Worm (Caenorhabditis elegans): Measurements from ENCODE around the gene set-3.

Gene set-3

DNA sequence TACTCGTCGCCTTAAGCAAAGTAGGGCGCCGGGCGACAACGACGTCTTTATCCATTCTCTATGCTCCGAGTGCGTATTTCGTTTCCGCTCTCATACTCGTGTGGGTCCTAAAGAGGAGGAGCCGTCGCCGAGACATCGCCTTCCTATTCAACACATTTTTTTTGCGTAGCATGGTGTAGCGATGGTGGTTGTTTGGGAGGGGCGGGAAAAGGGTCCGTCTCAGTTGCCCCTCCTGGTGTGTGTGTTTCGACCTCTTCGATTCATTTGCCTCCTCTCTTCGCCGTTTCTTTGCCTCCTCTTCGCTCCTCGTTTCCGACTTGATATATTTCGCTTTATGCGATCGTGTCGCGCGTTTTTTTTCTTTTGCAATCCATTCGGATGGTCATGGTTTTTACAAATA is 7.4 kb upstream of the set-3 start:
- TF ChIP-seq nhr-77 (tag; optimal IDR thresholded peaks at IDR 0.05) (no peak), mbf-1 (tag; optimal IDR thresholded peaks at IDR 0.05) (no peak), nhr-11 (tag; optimal IDR thresholded peaks at IDR 0.05) (no peak), peb-1 (tag; optimal IDR thresholded peaks at IDR 0.05) (no peak), unc-55 (GFP tag; optimal IDR thresholded peaks at IDR 0.05) (no peak), mab-5 (tag; optimal IDR thresholded peaks at IDR 0.05) (no peak), ztf-11 (tag; optimal IDR thresholded peaks at IDR 0.05) (no peak), aly-2 (tag; optimal IDR thresholded peaks at IDR 0.05) (no peak), zag-1 (tag; optimal IDR thresholded peaks at IDR 0.05) (no peak), nhr-10 (tag; optimal IDR thresholded peaks at IDR 0.05) (no peak), R02D3.7 (tag; optimal IDR thresholded peaks at IDR 0.05) (no peak), ztf-1 (GFP tag; conservative IDR thresholded peaks at IDR 0.05) (no peak), ZK546.5 (tag; optimal IDR thresholded peaks at IDR 0.05) (no peak), ama-1 (optimal IDR thresholded peaks at IDR 0.05) (no peak), sma-9 (GFP tag; optimal IDR thresholded peaks at IDR 0.05) (no peak), sma-9 (tag; optimal IDR thresholded peaks at IDR 0.05) (no peak), C34F6.9 (tag; optimal IDR thresholded peaks at IDR 0.05) (no peak), Y55F3AM.14 (GFP tag; optimal IDR thresholded peaks at IDR 0.05) (no peak), unc-39 (tag; optimal IDR thresholded peaks at IDR 0.05) (no peak), nhr-21 (tag; optimal IDR thresholded peaks at IDR 0.05) (no peak), sem-4 (tag; optimal IDR thresholded peaks at IDR 0.05) (no peak)

ce11 chrIII:9700114-9700690 is 5.8 kb upstream of the set-3 start:
- peak; percentile 19 for TF ChIP-seq nhr-129 (tag; optimal IDR thresholded peaks at IDR 0.05)
- TF ChIP-seq nhr-23 (tag; optimal IDR thresholded peaks at IDR 0.05) = no peak
- TF ChIP-seq zag-1 (tag; optimal IDR thresholded peaks at IDR 0.05) = no peak
- TF ChIP-seq lsy-2 (tag; optimal IDR thresholded peaks at IDR 0.05) = no peak
- no peak for TF ChIP-seq sma-3 (GFP tag; optimal IDR thresholded peaks at IDR 0.05)
- peak; percentile 1 for TF ChIP-seq sma-9 (GFP tag; optimal IDR thresholded peaks at IDR 0.05)
- TF ChIP-seq sma-9 (tag; optimal IDR thresholded peaks at IDR 0.05) = no peak
- TF ChIP-seq nhr-21 (tag; optimal IDR thresholded peaks at IDR 0.05) = peak; percentile 41

DNA sequence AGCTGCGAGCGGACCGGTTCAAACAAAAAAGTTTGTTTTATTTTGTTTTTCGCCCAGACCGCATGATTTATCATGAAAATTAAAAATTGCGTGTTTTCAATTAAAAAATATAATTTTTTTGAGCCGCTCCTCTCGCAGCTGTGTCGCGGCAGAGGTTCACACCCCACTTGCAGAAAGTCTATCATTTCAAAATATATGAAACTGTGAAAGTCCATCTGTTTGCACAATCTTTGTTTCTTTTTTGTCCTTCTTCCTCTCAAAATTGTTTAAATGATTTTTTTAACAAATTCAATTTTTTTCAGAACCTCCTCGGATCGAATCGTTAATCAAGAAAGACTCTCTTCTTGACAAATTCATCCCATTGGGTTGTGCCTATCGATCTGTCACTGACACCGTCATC is 5.2 kb upstream of the set-3 start, which contains the start of gene tlk-1:
Gene tlk-1, plus strand, starts transcription at position 301 of the 400 bp plus-strand sequence.
- TF ChIP-seq snpc-4 (tag; optimal IDR thresholded peaks at IDR 0.05) (no peak), sma-3 (GFP tag; optimal IDR thresholded peaks at IDR 0.05) (no peak), nhr-12 (tag; optimal IDR thresholded peaks at IDR 0.05) (no peak), R02D3.7 (tag; optimal IDR thresholded peaks at IDR 0.05) (no peak), elt-1 (tag; optimal IDR thresholded peaks at IDR 0.05) (no peak), blmp-1 (tag; optimal IDR thresholded peaks at IDR 0.05; ENCODE audit: insufficient read depth) (no peak), alr-1 (tag; optimal IDR thresholded peaks at IDR 0.05) (no peak), nhr-21 (tag; optimal IDR thresholded peaks at IDR 0.05) (no peak), unc-39 (tag; optimal IDR thresholded peaks at IDR 0.05) (no peak), mdl-1 (tag; optimal IDR thresholded peaks at IDR 0.05) (no peak), mbf-1 (tag; optimal IDR thresholded peaks at IDR 0.05) (no peak), skn-1 (tag; optimal IDR thresholded peaks at IDR 0.05) (no peak), ztf-11 (tag; optimal IDR thresholded peaks at IDR 0.05) (no peak), C34F6.9 (tag; optimal IDR thresholded peaks at IDR 0.05) (no peak), nhr-10 (tag; optimal IDR thresholded peaks at IDR 0.05) (no peak), ztf-1 (GFP tag; conservative IDR thresholded peaks at IDR 0.05) (no peak), lin-39 (tag; optimal IDR thresholded peaks at IDR 0.05) (no peak), gmeb-1 (tag; optimal IDR thresholded peaks at IDR 0.05) (no peak)

DNA sequence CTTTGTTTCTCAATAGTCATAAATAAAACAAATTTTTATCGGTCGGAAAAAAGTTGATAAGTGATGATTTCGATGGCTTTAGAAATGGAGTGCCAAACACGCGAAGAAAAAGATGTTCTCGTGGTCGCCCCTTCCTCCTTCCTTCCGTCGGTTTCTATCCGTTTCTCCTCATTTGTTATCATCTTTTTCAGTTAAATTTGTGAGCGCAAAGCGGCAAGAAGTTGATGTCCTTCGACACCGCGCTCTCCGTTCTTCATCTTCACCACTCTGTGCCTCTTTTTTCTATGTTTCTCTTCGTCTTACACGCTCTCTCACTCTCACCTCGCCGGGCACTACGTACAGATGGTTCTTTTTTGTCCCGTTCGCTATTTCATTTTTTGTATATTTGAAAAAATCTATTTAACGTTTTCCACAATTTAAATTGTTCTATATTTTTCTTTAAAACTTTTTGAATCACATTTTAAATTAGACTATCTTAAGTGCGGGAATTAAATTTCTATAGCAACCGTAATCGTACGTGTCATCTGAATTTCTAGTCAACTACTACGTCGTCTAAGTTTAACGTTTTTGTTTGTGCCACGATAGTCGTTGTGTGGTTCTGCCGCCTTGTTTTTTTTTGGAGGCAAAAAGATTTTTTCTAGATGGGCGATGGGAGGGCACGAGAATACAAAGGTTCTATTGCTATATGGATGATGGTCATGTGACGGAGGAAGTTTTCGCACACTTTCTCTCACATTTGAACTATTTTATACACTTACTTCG is 4.4 kb upstream of the set-3 start:
- TF ChIP-seq mbf-1 (tag; optimal IDR thresholded peaks at IDR 0.05) (no peak), nhr-25 (tag; optimal IDR thresholded peaks at IDR 0.05) (no peak), skn-1 (tag; optimal IDR thresholded peaks at IDR 0.05) (no peak), nhr-6 (tag; optimal IDR thresholded peaks at IDR 0.05) (no peak), lsy-2 (tag; optimal IDR thresholded peaks at IDR 0.05) (peak in 1 of 2 experiments; percentile 50), nhr-11 (tag; optimal IDR thresholded peaks at IDR 0.05) (no peak), nhr-77 (tag; optimal IDR thresholded peaks at IDR 0.05) (no peak), nhr-10 (tag; optimal IDR thresholded peaks at IDR 0.05) (no peak), mdl-1 (tag; optimal IDR thresholded peaks at IDR 0.05) (peak; percentile 43 to 61), nhr-237 (tag; optimal IDR thresholded peaks at IDR 0.05) (no peak), C34F6.9 (tag; optimal IDR thresholded peaks at IDR 0.05) (peak; percentile 44), elt-3 (tag; optimal IDR thresholded peaks at IDR 0.05) (no peak), Y55F3AM.14 (GFP tag; optimal IDR thresholded peaks at IDR 0.05) (no peak), snpc-4 (tag; optimal IDR thresholded peaks at IDR 0.05) (no peak), fos-1 (tag; optimal IDR thresholded peaks at IDR 0.05) (peak; percentile 50), mab-5 (tag; optimal IDR thresholded peaks at IDR 0.05) (no peak), dmd-4 (tag; optimal IDR thresholded peaks at IDR 0.05) (no peak), unc-55 (GFP tag; optimal IDR thresholded peaks at IDR 0.05) (no peak), nhr-129 (tag; optimal IDR thresholded peaks at IDR 0.05) (peak; percentile 7), alr-1 (tag; optimal IDR thresholded peaks at IDR 0.05) (no peak), unc-62 (GFP tag; optimal IDR thresholded peaks at IDR 0.05) (no peak), zag-1 (tag; optimal IDR thresholded peaks at IDR 0.05) (no peak), ama-1 (optimal IDR thresholded peaks at IDR 0.05) (no peak), elt-1 (tag; optimal IDR thresholded peaks at IDR 0.05) (no peak), sem-4 (tag; optimal IDR thresholded peaks at IDR 0.05) (peak; percentile 70), ceh-82 (tag; optimal IDR thresholded peaks at IDR 0.05) (no peak), peb-1 (tag; optimal IDR thresholded peaks at IDR 0.05) (no peak), egl-27 (tag; optimal IDR thresholded peaks at IDR 0.05) (peak; percentile 30), sma-3 (GFP tag; optimal IDR thresholded peaks at IDR 0.05) (peak; percentile 2)
